Worm (Caenorhabditis elegans) whole organism, L1 larva: Measurements from ENCODE around the gene T13C2.3.

Source experiments
- aha-1 ChIP-seq: fragments of 150-350 bp; optimal IDR thresholded peaks from 2 replicates; lab custom pipeline; 2014; ENCODE audit warnings: missing biosample characterization, missing genetic modification characterization
- alr-1 ChIP-seq: fragments of 200-800 bp; sonication (Bioruptor generic); optimal IDR thresholded peaks from 2 replicates; lab custom pipeline; 2018; ENCODE audit warnings: borderline replicate concordance, mild to moderate bottlenecking, missing genetic modification characterization, missing compliant biosample characterization
- ama-1 ChIP-seq: fragments of 150-350 bp; optimal IDR thresholded peaks from 2 replicates; lab custom pipeline; 2014
- ceh-63 ChIP-seq: fragments of 200-800 bp; sonication (Bioruptor generic); optimal IDR thresholded peaks from 2 replicates; lab custom pipeline; 2018; ENCODE audit warnings: mild to moderate bottlenecking, missing genetic modification characterization, missing compliant biosample characterization
- ceh-82 ChIP-seq, 3 experiments: fragments of 150-350 bp in 1 of 3; sonication (generic microtip) in 2 of 3; optimal IDR thresholded peaks; 2 replicates each; lab custom pipeline; 2014 to 2017; ENCODE audit warnings: missing biosample characterization in 3 of 3, missing genetic modification characterization in 3 of 3
- ceh-88 ChIP-seq: fragments of 200-800 bp; sonication (Bioruptor generic); IDR thresholded peaks from 2 replicates; pipeline ENCODE4 v1.3.6; 2022; ENCODE audit warnings: missing genetic modification characterization, missing compliant biosample characterization
- ces-1 ChIP-seq: fragments of 150-350 bp; optimal IDR thresholded peaks from 2 replicates; lab custom pipeline; 2014; ENCODE audit warnings: missing biosample characterization, missing genetic modification reagents, missing genetic modification characterization
- dpl-1 ChIP-seq, 3 experiments: fragments of 150-350 bp in 2 of 3; sonication (generic microtip) in 1 of 3; optimal IDR thresholded peaks; 2 replicates each; lab custom pipeline; 2014 to 2017; ENCODE audit warnings: missing biosample characterization in 3 of 3, missing genetic modification characterization in 3 of 3, missing genetic modification reagents in 3 of 3
- dsc-1 ChIP-seq: sonication (generic microtip); optimal IDR thresholded peaks from 2 replicates; lab custom pipeline; 2016; ENCODE audit warnings: mild to moderate bottlenecking, missing genetic modification characterization, missing compliant biosample characterization
- efl-3 ChIP-seq: fragments of 200-800 bp; sonication (Bioruptor generic); optimal IDR thresholded peaks from 2 replicates; lab custom pipeline; 2018; ENCODE audit warnings: mild to moderate bottlenecking, missing genetic modification characterization, missing compliant biosample characterization
- egl-27 ChIP-seq, 2 experiments: fragments of 150-350 bp in 1 of 2; sonication (generic microtip); optimal IDR thresholded peaks; 3 replicates each; lab custom pipeline; 2017 to 2018; ENCODE audit warnings: missing biosample characterization in 2 of 2, missing genetic modification characterization in 2 of 2, missing genetic modification reagents in 2 of 2
- elt-3 ChIP-seq, 6 experiments: fragments of 150-350 bp in 1 of 6; sonication (generic microtip); optimal IDR thresholded peaks; 2 replicates each; lab custom pipeline; 2017 to 2018; ENCODE audit warnings: missing biosample characterization in 6 of 6, missing genetic modification characterization in 6 of 6, inconsistent platforms in 1 of 6
- ets-5 ChIP-seq: fragments of 200-800 bp; sonication (Bioruptor generic); IDR thresholded peaks from 2 replicates; pipeline ENCODE4 v1.3.6; 2022; ENCODE audit warnings: missing genetic modification characterization, missing compliant biosample characterization
- fkh-10 ChIP-seq: sonication (generic microtip); optimal IDR thresholded peaks from 2 replicates; lab custom pipeline; 2017; ENCODE audit warnings: missing biosample characterization, missing genetic modification reagents, missing genetic modification characterization
- fkh-4 ChIP-seq: sonication (generic microtip); optimal IDR thresholded peaks from 2 replicates; lab custom pipeline; 2016; ENCODE audit warnings: missing compliant biosample characterization, missing genetic modification characterization, borderline replicate concordance
- fkh-8 ChIP-seq: sonication (generic microtip); optimal IDR thresholded peaks from 2 replicates; lab custom pipeline; 2016; ENCODE audit warnings: mild to moderate bottlenecking, missing genetic modification characterization, missing compliant biosample characterization
- grh-1 ChIP-seq: fragments of 200-800 bp; sonication (Bioruptor generic); IDR thresholded peaks from 2 replicates; pipeline ENCODE4 v1.3.6; 2022; ENCODE audit warnings: missing genetic modification reagents, missing genetic modification characterization, missing compliant biosample characterization
- jun-1 ChIP-seq: fragments of 150-350 bp; optimal IDR thresholded peaks from 2 replicates; lab custom pipeline; 2014; ENCODE audit warnings: missing biosample characterization, missing genetic modification reagents, missing genetic modification characterization
- lin-15B ChIP-seq: fragments of 150-350 bp; sonication (generic microtip); optimal IDR thresholded peaks from 3 replicates; lab custom pipeline; 2014; ENCODE audit warnings: missing biosample characterization, missing genetic modification characterization
- lin-35 ChIP-seq, 2 experiments: fragments of 150-350 bp; optimal IDR thresholded peaks; 2 replicates each; lab custom pipeline; 2014; ENCODE audit warnings: missing biosample characterization in 2 of 2, missing genetic modification characterization in 2 of 2, missing genetic modification reagents in 2 of 2
- lin-39 ChIP-seq: fragments of 150-350 bp; optimal IDR thresholded peaks from 2 replicates; lab custom pipeline; 2014; ENCODE audit warnings: missing biosample characterization, missing genetic modification reagents, missing genetic modification characterization
- lsy-2 ChIP-seq, 2 experiments: fragments of 150-350 bp; optimal IDR thresholded peaks; 2 replicates each; lab custom pipeline; 2014; ENCODE audit warnings: missing biosample characterization in 2 of 2, missing genetic modification characterization in 2 of 2
- mdl-1 ChIP-seq, 2 experiments: fragments of 150-350 bp; optimal IDR thresholded peaks; 2 replicates each; lab custom pipeline; 2014 to 2017; ENCODE audit warnings: missing biosample characterization in 2 of 2, missing genetic modification characterization in 2 of 2, inconsistent platforms in 1 of 2
- mef-2 ChIP-seq: fragments of 150-350 bp; optimal IDR thresholded peaks from 2 replicates; lab custom pipeline; 2014; ENCODE audit warnings: missing biosample characterization, missing genetic modification characterization
- nhr-11 ChIP-seq: fragments of 150-350 bp; optimal IDR thresholded peaks from 2 replicates; lab custom pipeline; 2014; ENCODE audit warnings: missing biosample characterization, missing genetic modification characterization
- nhr-12 ChIP-seq: sonication (generic microtip); optimal IDR thresholded peaks from 2 replicates; lab custom pipeline; 2017; ENCODE audit warnings: missing biosample characterization, missing genetic modification characterization
- nhr-28 ChIP-seq: fragments of 150-350 bp; optimal IDR thresholded peaks from 2 replicates; lab custom pipeline; 2014; ENCODE audit warnings: missing biosample characterization, missing genetic modification characterization
- nhr-47 ChIP-seq: sonication (generic microtip); optimal IDR thresholded peaks from 2 replicates; lab custom pipeline; 2016; ENCODE audit warnings: mild to moderate bottlenecking, missing genetic modification characterization, moderate library complexity, missing compliant biosample characterization
- nhr-84 ChIP-seq: sonication (generic microtip); optimal IDR thresholded peaks from 2 replicates; lab custom pipeline; 2017; ENCODE audit warnings: missing biosample characterization, missing genetic modification characterization
- pax-3 ChIP-seq: fragments of 200-800 bp; sonication (Bioruptor generic); optimal IDR thresholded peaks from 2 replicates; lab custom pipeline; 2018; ENCODE audit warnings: mild to moderate bottlenecking, missing genetic modification characterization, moderate library complexity, missing compliant biosample characterization
- pqm-1 ChIP-seq: sonication (generic microtip); optimal IDR thresholded peaks from 3 replicates; lab custom pipeline; 2017; ENCODE audit warnings: missing biosample characterization, missing genetic modification characterization
- rnt-1 ChIP-seq: sonication (generic microtip); optimal IDR thresholded peaks from 2 replicates; lab custom pipeline; 2016; ENCODE audit warnings: mild to moderate bottlenecking, missing genetic modification characterization, moderate library complexity, missing compliant biosample characterization
- skn-1 ChIP-seq: fragments of 150-350 bp; optimal IDR thresholded peaks from 2 replicates; lab custom pipeline; 2014; ENCODE audit warnings: missing biosample characterization, missing genetic modification characterization
- snpc-4 ChIP-seq: fragments of 150-350 bp; optimal IDR thresholded peaks from 2 replicates; lab custom pipeline; 2014; ENCODE audit warnings: missing biosample characterization, missing genetic modification characterization
- sptf-1 ChIP-seq: fragments of 150-350 bp; optimal IDR thresholded peaks from 2 replicates; lab custom pipeline; 2014; ENCODE audit warnings: missing biosample characterization, missing genetic modification characterization
- swsn-7 ChIP-seq: sonication (generic microtip); optimal IDR thresholded peaks from 2 replicates; lab custom pipeline; 2016; ENCODE audit warnings: missing genetic modification characterization, missing compliant biosample characterization
- tbx-2 ChIP-seq: sonication (generic microtip); optimal IDR thresholded peaks from 2 replicates; lab custom pipeline; 2016; ENCODE audit warnings: missing genetic modification characterization, missing compliant biosample characterization
- tlp-1 ChIP-seq: fragments of 150-350 bp; optimal IDR thresholded peaks from 2 replicates; lab custom pipeline; 2014; ENCODE audit warnings: missing biosample characterization, missing genetic modification characterization
- unc-130 ChIP-seq: fragments of 150-350 bp; optimal IDR thresholded peaks from 2 replicates; lab custom pipeline; 2017; ENCODE audit warnings: missing biosample characterization, missing genetic modification characterization, inconsistent platforms
- unc-86 ChIP-seq: sonication (generic microtip); optimal IDR thresholded peaks from 2 replicates; lab custom pipeline; 2016; ENCODE audit warnings: missing genetic modification characterization, missing compliant biosample characterization
- xbp-1 ChIP-seq: sonication (generic microtip); optimal IDR thresholded peaks from 2 replicates; lab custom pipeline; 2016; ENCODE audit warnings: missing genetic modification characterization, missing compliant biosample characterization
- ztf-11 ChIP-seq, 2 experiments: sonication (generic microtip); optimal IDR thresholded peaks; 2 replicates each; lab custom pipeline; 2016 to 2017; ENCODE audit warnings: missing genetic modification characterization in 2 of 2, missing biosample characterization in 1 of 2, missing compliant biosample characterization in 1 of 2

T13C2.3 gene

ce11 chrII:6782738-6783163 lies 6.3 kb upstream of the T13C2.3 start (continued):
- TF ChIP-seq sptf-1 (tag; lab: Kevin White, UChicago) (no peak), fkh-8 (tag; lab: Kevin White, UChicago) (peak; percentile 84), ets-5 (GFP tag; lab: Robert Waterston, UW) (no peak), ceh-63 (GFP tag; lab: Kevin White, UChicago) (no peak), elt-3 (tag; optimal IDR thresholded peaks at IDR 0.05; lab: Kevin White, UChicago) (peak in 1 of 6 experiments; percentile 8), unc-86 (tag; lab: Kevin White, UChicago) (peak; percentile 32), rnt-1 (tag; lab: Kevin White, UChicago) (peak; percentile 55), nhr-11 (tag; lab: Kevin White, UChicago) (no peak), pax-3 (peak; percentile 70), nhr-12 (tag; lab: Kevin White, UChicago) (no peak), lin-39 (tag; lab: Kevin White, UChicago) (peak; percentile 15), jun-1 (peak; percentile 51), mef-2 (no peak), alr-1 (tag; lab: Kevin White, UChicago) (no peak), egl-27 (tag; optimal IDR thresholded peaks at IDR 0.05; lab: Kevin White, UChicago) (no peak), lsy-2 (tag; optimal IDR thresholded peaks at IDR 0.05; lab: Kevin White, UChicago) (peak; percentile 49 to 75), xbp-1 (tag; lab: Kevin White, UChicago) (peak; percentile 7), ceh-88 (no peak), fkh-10 (GFP tag; lab: Kevin White, UChicago) (peak; percentile 1), swsn-7 (tag; lab: Kevin White, UChicago) (peak; percentile 37), ceh-82 (tag; optimal IDR thresholded peaks at IDR 0.05; lab: Kevin White, UChicago) (peak in 1 of 3 experiments; percentile 61), pqm-1 (tag; lab: Kevin White, UChicago) (no peak), fkh-4 (tag; lab: Kevin White, UChicago) (no peak), aha-1 (tag; lab: Kevin White, UChicago) (no peak), ztf-11 (tag; optimal IDR thresholded peaks at IDR 0.05; lab: Kevin White, UChicago) (no peak), grh-1 (GFP tag; lab: Robert Waterston, UW) (no peak), ces-1 (GFP tag; lab: Kevin White, UChicago) (no peak), ama-1 (lab: Kevin White, UChicago) (no peak), efl-3 (GFP tag; lab: Kevin White, UChicago) (no peak), nhr-84 (tag; lab: Kevin White, UChicago) (no peak), tbx-2 (tag; lab: Kevin White, UChicago) (peak; percentile 15)
- TF ChIP-seq, all 84 proteins: peak for 35

DNA sequence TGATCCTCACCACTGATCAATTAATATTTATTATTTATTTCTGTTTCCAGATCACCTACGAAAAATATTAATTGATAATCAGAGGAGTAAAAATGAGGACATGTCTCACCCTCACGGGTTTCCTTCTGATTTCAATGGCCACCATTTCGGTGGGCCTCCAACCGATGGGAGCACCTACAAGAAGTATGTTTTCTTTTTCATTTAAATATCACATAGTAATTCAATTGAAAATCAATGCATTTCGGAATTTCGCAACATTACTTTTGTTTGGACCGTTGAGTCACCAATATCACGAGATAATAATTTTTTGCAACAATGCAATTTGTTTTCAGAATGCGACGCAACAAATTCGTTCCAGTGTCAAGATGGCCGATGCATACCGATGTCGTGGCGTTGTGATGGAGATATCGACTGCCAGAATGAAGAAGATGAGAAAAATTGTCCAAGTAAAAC lies 5.6 kb upstream of the T13C2.3 start, which contains the start of gene gldi-2:
gldi-2 (plus strand) TSS at position 51 of the 453 bp plus-strand sequence.
- TF ChIP-seq elt-3 (tag; optimal IDR thresholded peaks at IDR 0.05; lab: Kevin White, UChicago), result no peak
- TF ChIP-seq ceh-63 (GFP tag; lab: Kevin White, UChicago), result no peak
- no peak for TF ChIP-seq lin-35 (GFP tag; optimal IDR thresholded peaks at IDR 0.05; lab: Kevin White, UChicago)
- no peak for TF ChIP-seq nhr-47 (tag; lab: Kevin White, UChicago)
- no peak for TF ChIP-seq mdl-1 (tag; optimal IDR thresholded peaks at IDR 0.05; lab: Kevin White, UChicago)
- TF ChIP-seq unc-130 (tag; lab: Kevin White, UChicago), result no peak
- TF ChIP-seq ztf-11 (tag; optimal IDR thresholded peaks at IDR 0.05; lab: Kevin White, UChicago), result no peak
- no peak for TF ChIP-seq nhr-28
- TF ChIP-seq pqm-1 (tag; lab: Kevin White, UChicago), result no peak
- no peak for TF ChIP-seq dpl-1 (GFP tag; optimal IDR thresholded peaks at IDR 0.05; lab: Kevin White, UChicago)
- no peak for TF ChIP-seq alr-1 (tag; lab: Kevin White, UChicago)
- no peak for TF ChIP-seq lin-15B
- TF ChIP-seq tlp-1, result no peak
- no peak for TF ChIP-seq ceh-88
- no peak for TF ChIP-seq dsc-1
- no peak for TF ChIP-seq snpc-4 (tag; lab: Kevin White, UChicago)
- TF ChIP-seq skn-1 (tag; lab: Kevin White, UChicago), result no peak
